Fruit fly (Drosophila melanogaster) S2 (cell line): ENCODE data around the gene CG15635.

Source experiments
- CG8478 ChIP-seq: fragments of >200 bp; optimal IDR thresholded peaks from 2 replicates; lab custom pipeline; 2018
- CTCF ChIP-seq, 2 experiments: fragments of >200 bp; optimal IDR thresholded peaks; 2 replicates each; lab custom pipeline; 2018

DNA sequence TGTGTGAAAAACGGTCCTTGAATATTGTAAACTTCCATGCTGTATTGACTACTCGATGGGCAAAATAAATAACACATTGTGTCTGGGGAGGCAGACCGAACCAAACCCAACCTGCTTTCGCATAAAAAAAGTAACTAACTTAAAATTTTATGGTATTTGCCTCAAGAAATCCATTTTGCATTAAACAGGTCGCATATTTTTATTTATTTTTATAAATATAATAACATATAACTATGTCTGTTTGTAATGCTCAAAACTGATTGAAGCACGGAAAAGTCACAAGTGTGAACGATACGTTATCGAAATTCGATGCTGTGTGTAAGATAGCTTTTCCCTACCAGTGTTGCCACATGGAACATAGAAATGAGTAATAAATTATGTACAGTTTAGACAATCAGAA, 39.6 kb downstream of the CG15635 start, which contains the start of gene CG11929:
- no peak for TF ChIP-seq CG8478 (lab: Kevin White, UChicago)
- no peak for TF ChIP-seq CTCF (optimal IDR thresholded peaks at IDR 0.05; lab: Kevin White, UChicago)
